Worm (Caenorhabditis elegans) whole organism, L3 larva: Measurements from ENCODE around the gene K12H6.2.

ENCODE experiments used
- ZK546.5 ChIP-seq: sonication (generic microtip); optimal IDR thresholded peaks from 2 replicates; lab custom pipeline; 2017; ENCODE audit warnings: missing biosample characterization, missing genetic modification characterization
- ceh-82 ChIP-seq: fragments of 150-350 bp; optimal IDR thresholded peaks from 2 replicates; lab custom pipeline; 2014; ENCODE audit warnings: missing biosample characterization, missing genetic modification characterization
- hmg-11 ChIP-seq: sonication (generic microtip); optimal IDR thresholded peaks from 2 replicates; lab custom pipeline; 2016; ENCODE audit warnings: missing genetic modification characterization, missing compliant biosample characterization
- mml-1 ChIP-seq: fragments of 150-350 bp; sonication (generic microtip); optimal IDR thresholded peaks from 3 replicates; lab custom pipeline; 2014; ENCODE audit warnings: missing biosample characterization, missing genetic modification characterization
- nhr-11 ChIP-seq: fragments of 150-350 bp; optimal IDR thresholded peaks from 2 replicates; lab custom pipeline; 2014; ENCODE audit warnings: missing biosample characterization, missing genetic modification characterization
- nhr-237 ChIP-seq: fragments of 150-350 bp; optimal IDR thresholded peaks from 2 replicates; lab custom pipeline; 2014; ENCODE audit warnings: missing biosample characterization, missing genetic modification characterization
- nhr-25 ChIP-seq: sonication (generic microtip); optimal IDR thresholded peaks from 2 replicates; lab custom pipeline; 2017; ENCODE audit warnings: missing biosample characterization, missing genetic modification characterization
- nhr-76 ChIP-seq: fragments of 150-350 bp; sonication (generic microtip); optimal IDR thresholded peaks from 5 replicates; lab custom pipeline; 2014; ENCODE audit warnings: missing biosample characterization, missing genetic modification characterization
- nhr-77 ChIP-seq: fragments of 150-350 bp; optimal IDR thresholded peaks from 2 replicates; lab custom pipeline; 2014; ENCODE audit warnings: missing biosample characterization, missing genetic modification characterization
- pqm-1 ChIP-seq: fragments of 150-350 bp; optimal IDR thresholded peaks from 2 replicates; lab custom pipeline; 2017; ENCODE audit warnings: missing biosample characterization, missing genetic modification characterization, inconsistent platforms
- tbx-2 ChIP-seq: sonication (generic microtip); optimal IDR thresholded peaks from 2 replicates; lab custom pipeline; 2016; ENCODE audit warnings: mild to moderate bottlenecking, missing genetic modification characterization, missing compliant biosample characterization

DNA sequence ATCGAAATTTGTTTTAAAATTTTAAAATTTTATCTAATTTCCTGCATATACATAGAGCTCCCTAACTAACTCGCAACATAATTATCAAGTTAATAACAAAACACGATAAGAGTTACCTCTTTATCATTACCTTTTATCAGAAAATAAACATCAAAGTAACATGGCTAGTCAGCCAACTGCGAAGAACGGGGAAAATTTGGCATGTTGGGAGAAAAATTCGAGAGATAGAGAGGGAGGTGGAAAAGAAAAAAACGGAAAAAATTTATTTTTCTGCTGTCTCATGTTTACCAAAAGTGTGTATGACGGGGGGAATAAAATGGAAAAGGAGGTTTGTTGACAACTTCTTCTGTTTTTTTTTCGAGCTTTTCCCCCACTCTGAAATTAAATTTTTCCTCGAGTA, 18.8 kb upstream of the K12H6.2 start:
- TF ChIP-seq mml-1 (tag; lab: Kevin White, UChicago), result no peak
- no peak for TF ChIP-seq nhr-76 (tag; lab: Kevin White, UChicago)
- no peak for TF ChIP-seq nhr-25 (tag; lab: Kevin White, UChicago)
- no peak for TF ChIP-seq ceh-82 (tag; lab: Kevin White, UChicago)
- no peak for TF ChIP-seq nhr-77 (tag; lab: Kevin White, UChicago)
- TF ChIP-seq pqm-1 (tag; lab: Kevin White, UChicago), result peak; percentile 84
- TF ChIP-seq ZK546.5 (tag; lab: Kevin White, UChicago), result no peak
- no peak for TF ChIP-seq tbx-2
- TF ChIP-seq nhr-237 (tag; lab: Kevin White, UChicago), result no peak
- no peak for TF ChIP-seq nhr-11 (tag; lab: Kevin White, UChicago)
- TF ChIP-seq hmg-11 (tag; lab: Kevin White, UChicago), result no peak
